Worm (Caenorhabditis elegans) whole organism, L4 larva: ENCODE results near the gene gln-5.
A peak's percentile ranks its signal among the peaks of the same experiment; 100 is the strongest.

Experiments used
- D1046.2 ChIP-seq: fragments of 200-800 bp; sonication (Bioruptor generic); IDR thresholded peaks from 2 replicates; pipeline ENCODE4 v1.3.6; 2022; ENCODE audit warnings: missing genetic modification characterization, missing compliant biosample characterization
- F26F4.8 ChIP-seq: fragments of 200-800 bp; sonication (Bioruptor generic); conservative IDR thresholded peaks from 2 replicates; pipeline ENCODE4 v1.3.6; 2022; ENCODE audit warnings: missing genetic modification characterization, missing compliant biosample characterization
- F37D6.2 ChIP-seq: sonication (generic microtip); optimal IDR thresholded peaks from 2 replicates; lab custom pipeline; 2016; ENCODE audit warnings: mild to moderate bottlenecking, missing genetic modification characterization, missing compliant biosample characterization
- F44E2.7 ChIP-seq: fragments of 200-800 bp; sonication (Bioruptor generic); IDR thresholded peaks from 2 replicates; pipeline ENCODE4 v2.1.2; 2022; ENCODE audit warnings: missing genetic modification characterization, missing compliant biosample characterization
- R02D3.7 ChIP-seq: fragments of 150-350 bp; sonication (generic microtip); optimal IDR thresholded peaks from 3 replicates; lab custom pipeline; 2014; ENCODE audit warnings: missing biosample characterization, missing genetic modification characterization
- Y5F2A.4 ChIP-seq: fragments of 200-800 bp; sonication (Bioruptor generic); optimal IDR thresholded peaks from 2 replicates; lab custom pipeline; 2018; ENCODE audit warnings: mild to moderate bottlenecking, missing genetic modification characterization, missing compliant biosample characterization
- aha-1 ChIP-seq: fragments of 150-350 bp; peaks from one replicate; lab custom pipeline; 2014; ENCODE audit warnings: missing biosample characterization, missing genetic modification characterization
- ama-1 ChIP-seq: fragments of 150-350 bp; optimal IDR thresholded peaks from 2 replicates; lab custom pipeline; 2014; ENCODE audit warnings: inconsistent platforms, mixed read lengths
- ceh-28 ChIP-seq: fragments of 150-350 bp; optimal IDR thresholded peaks from 2 replicates; lab custom pipeline; 2014; ENCODE audit warnings: missing biosample characterization, missing genetic modification reagents, missing genetic modification characterization
- ceh-62 ChIP-seq: sonication (generic microtip); optimal IDR thresholded peaks from 2 replicates; lab custom pipeline; 2017; ENCODE audit warnings: missing biosample characterization, missing genetic modification characterization
- ceh-82 ChIP-seq: sonication (generic microtip); optimal IDR thresholded peaks from 2 replicates; lab custom pipeline; 2017; ENCODE audit warnings: missing biosample characterization, missing genetic modification characterization
- dmd-6 ChIP-seq: fragments of 200-800 bp; sonication (Bioruptor generic); IDR thresholded peaks from 2 replicates; pipeline ENCODE4 v1.3.6; 2022; ENCODE audit warnings: missing genetic modification reagents, missing genetic modification characterization, missing compliant biosample characterization
- dmd-9 ChIP-seq: fragments of 200-800 bp; sonication (Bioruptor generic); IDR thresholded peaks from 2 replicates; pipeline ENCODE4 v1.3.6; 2022; ENCODE audit warnings: missing genetic modification reagents, missing genetic modification characterization, missing compliant biosample characterization
- egl-43 ChIP-seq: fragments of 200-800 bp; sonication (Bioruptor generic); IDR thresholded peaks from 2 replicates; pipeline ENCODE4 v1.3.6; 2022; ENCODE audit warnings: missing genetic modification reagents, missing genetic modification characterization, missing compliant biosample characterization
- hif-1 ChIP-seq, 2 experiments: sonication (generic microtip); optimal IDR thresholded peaks; 2 replicates each; lab custom pipeline; 2016 to 2017; ENCODE audit warnings: missing compliant biosample characterization in 2 of 2, missing genetic modification characterization in 2 of 2, missing genetic modification reagents in 2 of 2, missing genotype in 2 of 2, mild to moderate bottlenecking in 1 of 2
- hmg-1.1 ChIP-seq: fragments of 200-800 bp; sonication (Bioruptor generic); IDR thresholded peaks from 2 replicates; pipeline ENCODE4 v1.3.6; 2022; ENCODE audit warnings: missing genetic modification reagents, missing genetic modification characterization, missing compliant biosample characterization
- jun-1 ChIP-seq: fragments of 150-350 bp; optimal IDR thresholded peaks from 2 replicates; lab custom pipeline; 2014; ENCODE audit warnings: missing biosample characterization, missing genetic modification reagents, missing genetic modification characterization
- lin-29 ChIP-seq: fragments of 200-800 bp; sonication (Bioruptor generic); IDR thresholded peaks from 2 replicates; pipeline ENCODE4 v1.3.6; 2022; ENCODE audit warnings: missing genetic modification reagents, missing genetic modification characterization, missing compliant biosample characterization
- lin-39 ChIP-seq: fragments of 150-350 bp; optimal IDR thresholded peaks from 2 replicates; lab custom pipeline; 2014; ENCODE audit warnings: missing biosample characterization, missing genetic modification reagents, missing genetic modification characterization
- madf-5 ChIP-seq, 2 experiments: fragments of 200-800 bp; sonication (Bioruptor generic); IDR thresholded peaks; 2 replicates each; pipeline ENCODE4 v1.3.6; 2022; ENCODE audit warnings: missing compliant biosample characterization in 2 of 2, missing genetic modification characterization in 2 of 2
- mep-1 ChIP-seq: fragments of 150-350 bp; sonication (generic microtip); optimal IDR thresholded peaks from 3 replicates; lab custom pipeline; 2014; ENCODE audit warnings: missing biosample characterization, missing genetic modification characterization
- mes-2 ChIP-seq: sonication (generic microtip); optimal IDR thresholded peaks from 2 replicates; lab custom pipeline; 2016; ENCODE audit warnings: missing genotype, mild to moderate bottlenecking, missing genetic modification characterization, missing compliant biosample characterization; ENCODE audit not compliant: poor library complexity, severe bottlenecking
- mxl-3 ChIP-seq: fragments of 200-800 bp; sonication (Bioruptor generic); optimal IDR thresholded peaks from 2 replicates; lab custom pipeline; 2018; ENCODE audit warnings: mild to moderate bottlenecking, missing genetic modification characterization, missing compliant biosample characterization
- nhr-111 ChIP-seq: fragments of 200-800 bp; sonication (Bioruptor generic); optimal IDR thresholded peaks from 2 replicates; lab custom pipeline; 2018; ENCODE audit warnings: mild to moderate bottlenecking, missing genetic modification characterization, missing compliant biosample characterization
- nhr-25 ChIP-seq: sonication (generic microtip); optimal IDR thresholded peaks from 2 replicates; lab custom pipeline; 2017; ENCODE audit warnings: missing genetic modification characterization, mild to moderate bottlenecking, missing compliant biosample characterization, antibody characterized with exemption, moderate library complexity, borderline replicate concordance; ENCODE audit not compliant: insufficient read depth
- nhr-41 ChIP-seq: fragments of 200-800 bp; sonication (Bioruptor generic); IDR thresholded peaks from 2 replicates; pipeline ENCODE4 v1.3.6; 2022; ENCODE audit warnings: missing genetic modification reagents, missing genetic modification characterization, missing compliant biosample characterization
- nhr-48 ChIP-seq: sonication (generic microtip); optimal IDR thresholded peaks from 2 replicates; lab custom pipeline; 2016; ENCODE audit warnings: mild to moderate bottlenecking, missing genetic modification characterization, missing compliant biosample characterization
- nhr-6 ChIP-seq: fragments of 150-350 bp; optimal IDR thresholded peaks from 2 replicates; lab custom pipeline; 2014; ENCODE audit warnings: missing biosample characterization, missing genetic modification characterization
- nhr-77 ChIP-seq: fragments of 150-350 bp; optimal IDR thresholded peaks from 2 replicates; lab custom pipeline; 2014; ENCODE audit warnings: missing biosample characterization, missing genetic modification characterization
- pha-4 ChIP-seq, 2 experiments: fragments of 150-350 bp in 1 of 2; fragments of 200-800 bp in 1 of 2; sonication (Bioruptor generic) in 1 of 2; IDR thresholded peaks in 1 of 2; optimal IDR thresholded peaks in 1 of 2; 2 replicates each; pipeline versions ENCODE4 v1.3.6 to Lab custom; 2014 to 2022; ENCODE audit warnings: missing genetic modification characterization in 2 of 2, missing genetic modification reagents in 2 of 2, missing biosample characterization in 1 of 2, missing compliant biosample characterization in 1 of 2
- php-3 ChIP-seq: fragments of 200-800 bp; sonication (Bioruptor generic); IDR thresholded peaks from 2 replicates; pipeline ENCODE4 v1.3.6; 2022; ENCODE audit warnings: missing genetic modification reagents, missing genetic modification characterization, missing compliant biosample characterization
- pqm-1 ChIP-seq: sonication (generic microtip); optimal IDR thresholded peaks from 2 replicates; lab custom pipeline; 2017; ENCODE audit warnings: missing biosample characterization, missing genetic modification characterization
- saeg-2 ChIP-seq: fragments of 200-800 bp; sonication (Bioruptor generic); IDR thresholded peaks from 2 replicates; pipeline ENCODE4 v1.3.6; 2022; ENCODE audit warnings: missing genetic modification reagents, missing genetic modification characterization, missing compliant biosample characterization
- sdz-12 ChIP-seq: fragments of 200-800 bp; sonication (Bioruptor generic); optimal IDR thresholded peaks from 2 replicates; lab custom pipeline; 2018; ENCODE audit warnings: mild to moderate bottlenecking, missing genetic modification characterization, missing compliant biosample characterization
- spr-3 ChIP-seq: fragments of 200-800 bp; sonication (Bioruptor generic); optimal IDR thresholded peaks from 2 replicates; lab custom pipeline; 2018; ENCODE audit warnings: mild to moderate bottlenecking, missing genetic modification characterization, missing compliant biosample characterization
- tag-97 ChIP-seq: fragments of 200-800 bp; sonication (Bioruptor generic); IDR thresholded peaks from 2 replicates; pipeline ENCODE4 v1.3.6; 2022; ENCODE audit warnings: missing genetic modification characterization, missing compliant biosample characterization
- unc-130 ChIP-seq: sonication (generic microtip); optimal IDR thresholded peaks from 2 replicates; lab custom pipeline; 2016; ENCODE audit warnings: missing genetic modification reagents, missing genetic modification characterization, missing compliant biosample characterization
- unc-62 ChIP-seq, 3 experiments: fragments of 150-350 bp in 1 of 3; sonication (generic microtip); optimal IDR thresholded peaks in 2 of 3; peaks in 1 of 3; 1 replicate in 1 of 3; 2 replicates in 2 of 3; lab custom pipeline; 2014 to 2017; ENCODE audit warnings: missing biosample characterization in 3 of 3, missing genetic modification characterization in 3 of 3, missing genetic modification reagents in 3 of 3, missing genotype in 1 of 3
- zag-1 ChIP-seq: fragments of 150-350 bp; optimal IDR thresholded peaks from 2 replicates; lab custom pipeline; 2014; ENCODE audit warnings: missing biosample characterization, missing genetic modification characterization
- zfp-3 ChIP-seq: fragments of 200-800 bp; sonication (Bioruptor generic); conservative IDR thresholded peaks from 2 replicates; pipeline ENCODE4 v1.3.6; 2022; ENCODE audit warnings: missing genetic modification reagents, missing genetic modification characterization, missing compliant biosample characterization
- ztf-11 ChIP-seq: fragments of 150-350 bp; optimal IDR thresholded peaks from 2 replicates; lab custom pipeline; 2014; ENCODE audit warnings: missing biosample characterization, missing genetic modification characterization
- ztf-7 ChIP-seq: fragments of 150-350 bp; optimal IDR thresholded peaks from 2 replicates; lab custom pipeline; 2014; ENCODE audit warnings: missing biosample characterization, missing genetic modification characterization

The gln-5 gene

DNA sequence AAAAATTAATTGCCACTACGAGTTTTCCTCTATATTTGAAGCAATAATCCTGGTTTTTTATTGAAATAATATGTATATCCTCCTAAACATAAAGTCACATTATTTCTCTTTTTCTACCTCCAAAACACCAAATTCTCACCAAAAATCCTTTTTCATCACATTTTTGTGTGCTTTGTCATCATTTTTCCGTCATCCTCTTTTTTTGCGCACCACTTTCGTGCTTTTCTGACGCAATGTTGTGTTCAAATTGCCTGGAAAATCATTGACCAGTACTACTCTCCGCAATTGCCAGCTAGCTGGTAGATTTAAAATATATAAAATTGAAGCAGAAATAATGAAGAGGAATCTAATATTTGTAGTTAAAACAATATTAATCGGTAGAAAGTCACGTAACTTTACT is 5.4 kb downstream of the gln-5 start:
- TF ChIP-seq zag-1 (no peak), nhr-48 (no peak)

ce11 chrIV:17267304-17267891 is 6.1 kb downstream of the gln-5 start:
- TF ChIP-seq unc-62 (GFP tag; optimal IDR thresholded peaks at IDR 0.05 in 1 of 2; lab: Kevin White, UChicago) (peak in 1 of 2 experiments; percentile 96), unc-62 (tag; optimal IDR thresholded peaks at IDR 0.05; lab: Kevin White, UChicago) (no peak), Y5F2A.4 (GFP tag; lab: Kevin White, UChicago) (no peak), egl-43 (0 out of 2 replicates have a peak, but pooled peaks have one; percentile 29)

ce11 chrIV:17265716-17266115 is 7.7 kb downstream of the gln-5 start:
- no peak for TF ChIP-seq mxl-3
- TF ChIP-seq F37D6.2, result no peak
- TF ChIP-seq aha-1, result peak; percentile 96
- no peak for TF ChIP-seq zfp-3 (GFP tag; lab: Robert Waterston, UW)

ce11 chrIV:17265279-17265678 is 8.2 kb downstream of the gln-5 start, which contains the start of gene str-187:
Gene str-187, plus strand, starts transcription at chrIV:17265579.
- TF ChIP-seq mes-2, result no peak
- no peak for TF ChIP-seq nhr-41 (GFP tag; lab: Robert Waterston, UW)
- TF ChIP-seq ztf-11 (tag; lab: Kevin White, UChicago), result no peak
- no peak for TF ChIP-seq F26F4.8
- no peak for TF ChIP-seq F44E2.7 (GFP tag; lab: Robert Waterston, UW)
- TF ChIP-seq ceh-82 (tag; lab: Kevin White, UChicago), result no peak
- TF ChIP-seq php-3 (GFP tag; lab: Robert Waterston, UW), result no peak
- TF ChIP-seq ama-1, result no peak
- no peak for TF ChIP-seq zag-1

- TF ChIP-seq nhr-111 (GFP tag; lab: Kevin White, UChicago), result no peak
- no peak for TF ChIP-seq unc-130 (GFP tag; lab: Kevin White, UChicago)
- no peak for TF ChIP-seq madf-5 (GFP tag; IDR thresholded peaks at IDR 0.05; lab: Robert Waterston, UW)
- no peak for TF ChIP-seq R02D3.7
- no peak for TF ChIP-seq jun-1
- no peak for TF ChIP-seq nhr-25
- no peak for TF ChIP-seq hif-1 (tag; optimal IDR thresholded peaks at IDR 0.05; lab: Kevin White, UChicago)
- TF ChIP-seq mes-2, result no peak
- no peak for TF ChIP-seq ceh-62 (tag; lab: Kevin White, UChicago)
- TF ChIP-seq zfp-3 (GFP tag; lab: Robert Waterston, UW), result no peak
- no peak for TF ChIP-seq spr-3 (GFP tag; lab: Kevin White, UChicago)
- no peak for TF ChIP-seq lin-39 (tag; lab: Kevin White, UChicago)
Observed at ce11 chrIV:17264714-17265113, 8.7 kb downstream of the gln-5 start, which contains the start of gene F26D10.13. Gene F26D10.13, minus strand, starts transcription at chrIV:17264814.

DNA sequence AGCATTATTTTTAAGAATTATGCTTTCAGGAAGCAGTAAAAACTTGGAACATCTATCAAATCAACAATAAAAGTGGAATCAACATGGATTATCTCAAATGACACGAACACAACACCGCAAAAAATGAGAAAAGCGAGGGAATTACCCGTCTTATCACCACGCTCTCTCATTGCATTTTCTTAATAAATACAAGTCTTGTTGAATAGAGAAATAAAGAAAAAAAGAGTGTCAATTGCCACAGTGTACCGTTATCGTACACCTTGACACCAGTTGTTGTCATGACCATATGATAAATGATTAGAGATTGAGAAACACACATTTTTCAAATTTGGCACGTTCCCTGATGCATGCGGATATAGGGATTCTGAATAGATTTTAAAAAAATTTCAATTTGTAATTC is 9.7 kb downstream of the gln-5 start:
- TF ChIP-seq pha-4 (GFP tag; IDR thresholded peaks at IDR 0.05; lab: Robert Waterston, UW) (no peak), pha-4 (tag; optimal IDR thresholded peaks at IDR 0.05; lab: Kevin White, UChicago) (no peak), lin-29 (GFP tag; lab: Robert Waterston, UW) (no peak), D1046.2 (GFP tag; lab: Robert Waterston, UW) (no peak), hif-1 (tag; optimal IDR thresholded peaks at IDR 0.05; lab: Kevin White, UChicago) (peak; percentile 7 to 96), ceh-28 (tag; lab: Kevin White, UChicago) (no peak), dmd-6 (GFP tag; lab: Robert Waterston, UW) (peak; percentile 91), tag-97 (GFP tag; lab: Robert Waterston, UW) (no peak), dmd-9 (GFP tag; lab: Robert Waterston, UW) (no peak), saeg-2 (GFP tag; lab: Robert Waterston, UW) (no peak), nhr-6 (peak; percentile 31), ztf-7 (tag; lab: Kevin White, UChicago) (peak; percentile 26), sdz-12 (GFP tag; lab: Kevin White, UChicago) (no peak), ama-1 (peak; percentile 84), nhr-111 (GFP tag; lab: Kevin White, UChicago) (no peak), nhr-77 (peak; percentile 88), pqm-1 (tag; lab: Kevin White, UChicago) (peak; percentile 95), nhr-25 (no peak), hmg-1.1 (GFP tag; lab: Robert Waterston, UW) (no peak), mep-1 (peak; percentile 45)
